Worm (Caenorhabditis elegans) whole organism, midembryonic: ENCODE measurements around the gene F59B2.13.

Source experiments
- T22C8.4 ChIP-seq: fragments of 200-800 bp; sonication (Bioruptor generic); IDR thresholded peaks from 2 replicates; pipeline ENCODE4 v1.3.6; 2022; ENCODE audit warnings: missing genetic modification characterization, missing compliant biosample characterization
- cog-1 ChIP-seq: sonication (generic microtip); optimal IDR thresholded peaks from 2 replicates; lab custom pipeline; 2016; ENCODE audit warnings: missing genetic modification characterization, missing compliant biosample characterization
- flt-1 ChIP-seq: fragments of 200-800 bp; sonication (Bioruptor generic); IDR thresholded peaks from 2 replicates; pipeline ENCODE4 v1.3.6; 2022; ENCODE audit warnings: missing genetic modification characterization, missing compliant biosample characterization
- klf-2 ChIP-seq: fragments of 200-800 bp; sonication (Bioruptor generic); conservative IDR thresholded peaks from 2 replicates; pipeline ENCODE4 v1.3.6; 2022; ENCODE audit warnings: missing genetic modification reagents, missing genetic modification characterization, missing compliant biosample characterization
- med-1 ChIP-seq: sonication (generic microtip); optimal IDR thresholded peaks from 2 replicates; lab custom pipeline; 2017; ENCODE audit warnings: missing genetic modification characterization, mild to moderate bottlenecking, missing compliant biosample characterization, antibody characterized with exemption, missing genetic modification reagents; ENCODE audit not compliant: insufficient read depth
- ref-1 ChIP-seq: fragments of 200-800 bp; sonication (Bioruptor generic); conservative IDR thresholded peaks from 2 replicates; pipeline ENCODE4 v1.3.6; 2022; ENCODE audit warnings: missing genetic modification reagents, missing genetic modification characterization, missing compliant biosample characterization
- tab-1 ChIP-seq: fragments of 200-800 bp; sonication (Bioruptor generic); IDR thresholded peaks from 2 replicates; pipeline ENCODE4 v1.3.6; 2022; ENCODE audit warnings: missing genetic modification characterization, missing compliant biosample characterization
- ztf-23 ChIP-seq: fragments of 200-800 bp; sonication (Bioruptor generic); IDR thresholded peaks from 2 replicates; pipeline ENCODE4 v1.3.6; 2022; ENCODE audit warnings: missing genetic modification reagents, missing genetic modification characterization, missing compliant biosample characterization
- ztf-29 ChIP-seq: fragments of 200-800 bp; sonication (Bioruptor generic); IDR thresholded peaks from 2 replicates; pipeline ENCODE4 v1.3.6; 2022; ENCODE audit warnings: missing genetic modification reagents, missing genetic modification characterization, missing compliant biosample characterization

Gene F59B2.13

DNA sequence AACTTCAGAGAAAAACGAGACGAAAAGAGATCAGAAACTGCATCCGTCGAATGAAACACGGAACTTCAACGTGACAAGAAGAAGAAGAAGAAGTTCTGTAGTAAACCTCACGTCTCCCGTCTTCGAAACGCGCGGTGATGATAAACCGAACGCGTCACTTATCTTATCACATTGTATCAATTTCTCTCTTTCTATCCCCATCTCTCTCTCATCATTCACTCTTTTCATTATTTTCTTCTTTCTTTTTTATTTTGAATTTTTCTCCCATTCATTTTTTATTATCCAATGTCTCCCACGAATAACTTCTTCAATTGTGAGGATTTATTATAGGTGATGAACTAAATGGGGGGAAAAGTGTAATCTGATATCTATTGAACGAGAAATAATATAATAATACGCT lies 40.0 kb downstream of the F59B2.13 start:
- TF ChIP-seq ztf-29 (GFP tag; lab: Robert Waterston, UW) = no peak
- no peak for TF ChIP-seq ref-1 (GFP tag; lab: Robert Waterston, UW)
- TF ChIP-seq T22C8.4 = no peak
- TF ChIP-seq flt-1 (GFP tag; lab: Robert Waterston, UW) = no peak
- TF ChIP-seq med-1 = no peak
- no peak for TF ChIP-seq ztf-23 (GFP tag; lab: Robert Waterston, UW)
- TF ChIP-seq klf-2 (GFP tag; lab: Robert Waterston, UW) = no peak
- no peak for TF ChIP-seq cog-1
- TF ChIP-seq tab-1 = no peak

DNA sequence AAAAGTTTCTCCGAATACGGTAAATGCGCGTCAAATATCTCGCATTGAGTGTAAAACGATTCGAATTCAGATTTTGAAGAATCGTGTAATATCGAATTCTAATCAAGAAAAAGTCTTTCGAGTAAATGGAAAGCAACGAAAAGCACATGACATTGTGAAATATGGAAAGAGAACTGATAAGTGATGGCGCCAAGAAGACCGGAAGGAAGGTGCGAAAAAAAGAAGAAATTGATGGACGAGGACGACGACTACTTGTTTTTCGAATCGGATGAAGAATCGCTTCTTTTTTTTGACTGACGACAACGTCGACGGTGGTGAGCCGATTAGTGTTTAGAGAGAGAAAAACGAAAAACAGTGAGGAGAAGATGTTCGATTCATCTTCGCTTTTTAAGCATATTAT lies 40.9 kb downstream of the F59B2.13 start:
- TF ChIP-seq ref-1 (GFP tag; lab: Robert Waterston, UW) (no peak), cog-1 (no peak), klf-2 (GFP tag; lab: Robert Waterston, UW) (no peak), T22C8.4 (no peak), med-1 (no peak), ztf-29 (GFP tag; lab: Robert Waterston, UW) (no peak), tab-1 (no peak), flt-1 (GFP tag; lab: Robert Waterston, UW) (no peak), ztf-23 (GFP tag; lab: Robert Waterston, UW) (no peak)

DNA sequence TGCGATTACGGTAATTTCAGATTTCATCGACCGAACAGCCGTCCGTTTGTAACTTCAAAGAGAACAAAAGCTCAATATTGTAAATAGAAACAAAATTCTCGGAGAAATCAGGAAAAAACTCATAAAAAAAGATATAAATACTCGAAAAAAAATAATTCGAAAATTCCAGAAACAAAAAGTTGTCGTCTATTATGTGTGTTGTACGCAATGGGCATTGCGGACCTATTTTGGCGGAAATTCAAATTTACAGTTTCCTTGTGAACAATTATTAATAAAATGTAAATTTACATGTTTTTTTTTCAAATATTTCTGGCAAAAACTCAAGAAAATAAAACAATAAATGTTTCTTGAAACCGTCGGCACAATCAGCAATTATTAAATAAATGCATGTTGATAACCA lies 41.4 kb downstream of the F59B2.13 start:
- TF ChIP-seq tab-1 = no peak

DNA sequence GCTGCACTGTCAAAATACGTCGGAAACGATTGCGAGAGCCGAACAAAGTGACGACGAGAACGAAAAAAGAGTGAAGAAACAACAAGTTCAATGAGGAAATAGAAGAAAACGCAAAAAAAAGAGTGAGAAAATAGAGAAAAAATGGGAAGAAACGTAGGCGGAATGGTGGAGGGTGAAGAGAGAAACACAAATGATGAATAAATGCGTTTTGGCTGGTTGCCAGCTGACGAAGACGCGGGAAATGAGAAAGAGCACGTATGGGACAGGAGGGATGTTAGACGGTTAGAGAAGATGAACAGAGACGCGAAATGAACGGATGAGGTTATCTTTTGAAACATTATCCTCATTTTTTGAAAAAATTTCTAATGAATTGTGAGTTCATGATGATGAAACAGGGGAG lies 41.9 kb downstream of the F59B2.13 start:
- TF ChIP-seq klf-2 (GFP tag; lab: Robert Waterston, UW) = no peak
- no peak for TF ChIP-seq flt-1 (GFP tag; lab: Robert Waterston, UW)
- no peak for TF ChIP-seq T22C8.4
- TF ChIP-seq ztf-23 (GFP tag; lab: Robert Waterston, UW) = no peak
- no peak for TF ChIP-seq ztf-29 (GFP tag; lab: Robert Waterston, UW)
- TF ChIP-seq ref-1 (GFP tag; lab: Robert Waterston, UW) = no peak
- no peak for TF ChIP-seq med-1
- no peak for TF ChIP-seq cog-1
- TF ChIP-seq tab-1 = no peak

DNA sequence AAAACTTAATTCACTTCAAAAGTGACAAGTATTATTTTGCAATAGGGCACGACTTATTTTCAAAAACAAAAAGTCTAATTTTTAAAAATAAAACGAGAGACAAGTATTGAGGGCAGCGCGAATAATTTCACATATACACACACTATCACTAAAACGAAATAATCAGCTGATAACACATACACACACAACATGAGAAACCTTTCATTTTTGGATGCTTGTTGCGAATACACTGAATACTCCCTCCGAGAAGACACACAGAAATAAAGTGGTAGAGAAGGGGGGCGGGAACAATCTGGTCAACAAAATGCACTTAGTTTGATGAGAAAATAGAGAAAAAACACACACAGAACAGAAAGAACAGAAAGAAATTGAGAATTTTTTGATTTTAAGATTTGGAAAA lies 42.4 kb downstream of the F59B2.13 start:
- TF ChIP-seq med-1 (no peak), ref-1 (GFP tag; lab: Robert Waterston, UW) (no peak), ztf-29 (GFP tag; lab: Robert Waterston, UW) (no peak), T22C8.4 (no peak), flt-1 (GFP tag; lab: Robert Waterston, UW) (no peak)

DNA sequence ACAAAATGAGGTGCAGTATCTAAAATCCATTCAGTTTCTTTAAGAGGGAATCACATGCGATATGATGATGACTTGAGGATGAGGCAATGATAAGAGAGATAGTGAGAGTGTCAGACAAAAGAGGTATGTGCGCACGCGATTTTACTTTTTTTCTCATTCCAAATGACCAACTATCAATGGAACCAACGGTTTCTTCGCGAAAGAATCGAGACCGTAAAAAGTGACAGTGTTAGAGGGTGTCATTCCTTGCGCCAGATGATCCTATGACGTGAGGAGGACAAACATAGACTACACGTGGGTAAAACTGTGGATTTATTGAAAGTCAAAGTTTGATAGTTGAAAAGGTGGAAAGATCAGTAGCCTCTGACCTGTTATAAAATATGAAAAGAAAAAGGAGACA lies 43.0 kb downstream of the F59B2.13 start:
- TF ChIP-seq flt-1 (GFP tag; lab: Robert Waterston, UW) (no peak), ztf-29 (GFP tag; lab: Robert Waterston, UW) (no peak), klf-2 (GFP tag; lab: Robert Waterston, UW) (no peak), ref-1 (GFP tag; lab: Robert Waterston, UW) (no peak), med-1 (no peak), cog-1 (no peak), T22C8.4 (no peak), ztf-23 (GFP tag; lab: Robert Waterston, UW) (no peak), tab-1 (no peak)

DNA sequence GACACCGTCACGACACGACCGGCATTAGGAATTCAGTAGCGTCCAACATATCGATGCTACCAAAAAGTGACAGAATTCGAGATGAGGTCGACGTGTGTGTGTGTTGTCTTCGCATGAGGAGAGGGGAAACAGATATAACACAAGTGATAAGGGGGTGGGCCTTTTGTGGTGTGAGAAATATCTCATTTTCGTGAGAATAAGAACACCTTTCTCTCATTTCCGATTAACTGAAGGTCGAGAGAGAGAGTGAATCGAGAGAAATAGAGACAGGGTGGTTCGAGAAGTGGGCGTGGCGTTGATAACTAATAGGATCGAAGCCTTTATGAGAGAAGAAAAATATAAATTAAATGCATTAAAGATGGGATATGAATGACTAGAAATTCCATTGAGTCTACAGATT lies 43.7 kb downstream of the F59B2.13 start:
- TF ChIP-seq T22C8.4 (no peak), ztf-29 (GFP tag; lab: Robert Waterston, UW) (no peak), tab-1 (no peak), ztf-23 (GFP tag; lab: Robert Waterston, UW) (no peak), cog-1 (no peak), med-1 (no peak), flt-1 (GFP tag; lab: Robert Waterston, UW) (no peak), klf-2 (GFP tag; lab: Robert Waterston, UW) (no peak), ref-1 (GFP tag; lab: Robert Waterston, UW) (no peak)

DNA sequence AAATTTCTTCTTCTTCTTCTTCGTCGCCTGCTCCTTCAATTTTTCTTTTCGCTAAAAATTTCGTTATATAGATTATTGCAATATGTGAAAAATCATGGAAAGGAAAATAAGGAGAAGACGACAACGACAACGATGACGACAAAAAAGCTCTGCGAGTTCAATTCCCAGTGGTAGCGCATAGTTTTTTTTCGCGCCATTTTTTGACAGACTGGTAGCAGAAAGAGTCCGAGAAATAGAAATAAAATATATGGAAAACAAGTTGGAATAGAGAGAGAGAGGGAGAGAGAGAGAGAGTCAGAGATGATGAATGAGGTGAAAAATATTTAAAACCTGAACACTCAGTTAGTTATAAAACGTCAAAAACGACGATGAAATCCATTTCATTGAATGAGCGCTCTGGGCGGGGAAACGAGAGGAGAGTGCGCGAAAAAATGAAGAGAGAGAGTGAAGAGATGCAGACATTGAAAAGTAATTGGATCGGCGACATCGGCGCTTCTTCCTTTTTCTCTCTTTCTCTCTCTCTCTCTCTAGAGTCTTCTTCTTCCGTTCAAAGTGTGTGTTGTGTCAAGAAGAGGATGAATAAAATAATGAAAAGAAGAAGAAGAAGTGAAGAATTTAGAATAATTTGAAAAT lies 44.9 kb downstream of the F59B2.13 start, which contains the start of gene pde-2:
Gene pde-2 (minus strand): TSS at position 51 of the 633 bp plus-strand sequence.
- TF ChIP-seq ztf-23 (GFP tag; lab: Robert Waterston, UW) (0 out of 2 replicates have a peak, but pooled peaks have one; percentile 44), med-1 (no peak), ref-1 (GFP tag; lab: Robert Waterston, UW) (no peak), T22C8.4 (no peak), tab-1 (no peak), klf-2 (GFP tag; lab: Robert Waterston, UW) (no peak), ztf-29 (GFP tag; lab: Robert Waterston, UW) (no peak), flt-1 (GFP tag; lab: Robert Waterston, UW) (0 out of 2 replicates have a peak, but pooled peaks have one; percentile 10), cog-1 (no peak)

DNA sequence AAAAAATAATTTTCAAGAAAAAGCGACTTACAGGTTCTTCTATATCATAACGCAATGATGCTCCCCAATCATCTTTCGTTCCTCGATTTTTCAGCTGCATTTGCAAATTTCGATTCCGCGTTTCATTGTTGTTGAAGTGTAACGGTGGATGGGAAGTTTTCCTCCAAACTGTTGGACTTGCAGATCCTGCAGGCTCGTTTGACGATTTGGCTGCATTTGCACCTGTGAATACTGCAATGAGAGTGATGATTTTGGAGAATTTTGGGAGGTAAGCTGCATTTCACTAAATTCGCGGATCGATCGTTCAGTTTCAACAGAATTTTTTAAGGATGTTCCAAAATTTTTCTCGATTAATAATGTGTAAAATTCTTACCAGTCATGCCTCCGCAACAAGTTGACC lies 46.0 kb downstream of the F59B2.13 start:
- TF ChIP-seq ref-1 (GFP tag; lab: Robert Waterston, UW) (no peak), tab-1 (no peak), med-1 (no peak), cog-1 (no peak), T22C8.4 (no peak), klf-2 (GFP tag; lab: Robert Waterston, UW) (no peak), ztf-23 (GFP tag; lab: Robert Waterston, UW) (no peak), flt-1 (GFP tag; lab: Robert Waterston, UW) (no peak), ztf-29 (GFP tag; lab: Robert Waterston, UW) (no peak)

DNA sequence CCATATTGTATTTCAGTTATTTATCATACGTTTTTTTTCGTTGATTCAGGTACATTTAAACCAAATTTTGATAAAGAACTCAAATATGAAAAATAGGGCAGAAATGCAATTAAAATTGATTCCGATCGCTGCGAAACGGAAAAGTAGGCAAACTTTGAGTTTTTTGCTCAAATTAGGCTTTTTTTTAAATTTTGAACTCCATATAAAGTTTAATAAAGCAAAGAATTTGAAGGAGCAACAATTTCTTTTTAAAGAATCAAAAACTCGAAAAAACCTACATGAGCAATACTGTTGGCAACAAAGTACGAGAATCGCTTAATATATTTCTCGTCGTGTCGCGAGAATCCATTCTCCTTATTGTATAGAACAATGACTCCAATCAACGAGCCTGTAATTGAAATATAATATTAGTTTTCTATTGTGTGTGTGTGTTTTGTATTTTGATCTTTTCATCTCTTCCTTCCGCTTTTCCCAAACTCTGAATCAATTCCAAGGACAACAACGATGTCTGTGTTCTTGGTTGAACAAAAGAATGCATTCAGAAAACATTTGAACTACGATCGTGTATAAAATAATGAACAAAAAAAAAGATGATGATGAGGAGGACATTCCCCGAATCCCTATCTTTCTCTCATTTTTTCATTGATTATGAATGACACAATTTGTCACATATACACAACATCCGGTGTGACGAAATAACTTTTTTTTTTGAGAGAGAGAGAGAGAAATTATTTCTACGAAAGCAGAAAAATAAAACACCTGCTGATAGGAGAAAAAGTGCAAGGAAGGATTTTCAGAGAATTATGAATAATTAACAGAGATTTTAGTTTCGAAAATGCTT lies 48.1 kb downstream of the F59B2.13 start:
- TF ChIP-seq tab-1 = no peak
- no peak for TF ChIP-seq ref-1 (GFP tag; lab: Robert Waterston, UW)
- no peak for TF ChIP-seq cog-1
- no peak for TF ChIP-seq flt-1 (GFP tag; lab: Robert Waterston, UW)
- no peak for TF ChIP-seq T22C8.4
